Fruit fly (Drosophila melanogaster) whole organism, embryonic: ENCODE data around the gene SMC3.

Experiments used
- CG10543 ChIP-seq: fragments of 200-800 bp; sonication (Bioruptor generic); optimal IDR thresholded peaks from 3 replicates; lab custom pipeline; 2017; ENCODE audit warnings: missing biosample characterization, mild to moderate bottlenecking, missing genetic modification characterization, moderate library complexity
- CG11085 ChIP-seq: fragments of 200-800 bp; sonication (Bioruptor generic); IDR thresholded peaks from 2 replicates; pipeline ENCODE4 v1.3.6; 2022; ENCODE audit warnings: missing biosample characterization, missing genetic modification characterization
- CG11247 ChIP-seq: fragments of 200-800 bp; sonication (Bioruptor generic); IDR thresholded peaks from 2 replicates; pipeline ENCODE4 v1.3.6; 2022; ENCODE audit warnings: missing biosample characterization, missing genetic modification characterization
- CG11456 ChIP-seq: fragments of 200-800 bp; sonication (Bioruptor generic); IDR thresholded peaks from 3 replicates; pipeline ENCODE4 v1.3.6; 2022; ENCODE audit warnings: missing biosample characterization, missing genetic modification characterization
- CG11695 ChIP-seq: fragments of 200-800 bp; sonication (Bioruptor generic); IDR thresholded peaks from 3 replicates; pipeline ENCODE4 v1.3.6; 2022; ENCODE audit warnings: missing biosample characterization, missing genetic modification characterization
- CG12236 ChIP-seq: fragments of 200-800 bp; sonication (Bioruptor generic); optimal IDR thresholded peaks from 2 replicates; lab custom pipeline; 2016; ENCODE audit warnings: missing biosample characterization, missing genetic modification characterization
- CG12769 ChIP-seq: fragments of 200-800 bp; sonication (Bioruptor generic); optimal IDR thresholded peaks from 2 replicates; lab custom pipeline; 2019; ENCODE audit warnings: missing biosample characterization, mild to moderate bottlenecking, missing genetic modification characterization, moderate library complexity
- CG14710 ChIP-seq: fragments of 200-800 bp; sonication (Bioruptor generic); optimal IDR thresholded peaks from 3 replicates; lab custom pipeline; 2019; ENCODE audit warnings: missing biosample characterization, mild to moderate bottlenecking, missing genetic modification characterization, moderate library complexity
- CG1603 ChIP-seq: fragments of 200-800 bp; sonication (Bioruptor generic); optimal IDR thresholded peaks from 2 replicates; lab custom pipeline; 2019; ENCODE audit warnings: missing biosample characterization, mild to moderate bottlenecking, missing genetic modification characterization, moderate library complexity
- CG1832 ChIP-seq: fragments of 200-800 bp; sonication (Bioruptor generic); optimal IDR thresholded peaks from 2 replicates; lab custom pipeline; 2017; ENCODE audit warnings: missing biosample characterization, mild to moderate bottlenecking, missing genetic modification characterization, inconsistent platforms
- CG18619 ChIP-seq: fragments of 200-800 bp; sonication (Bioruptor generic); optimal IDR thresholded peaks from 3 replicates; lab custom pipeline; 2017; ENCODE audit warnings: missing biosample characterization, mild to moderate bottlenecking, missing genetic modification characterization
- CG2129 ChIP-seq: fragments of 200-800 bp; sonication (Bioruptor generic); IDR thresholded peaks from 2 replicates; pipeline ENCODE4 v1.3.6; 2022; ENCODE audit warnings: missing biosample characterization, missing genetic modification characterization; ENCODE audit not compliant: partially characterized antibody
- CG31441 ChIP-seq: fragments of 200-800 bp; sonication (Bioruptor generic); IDR thresholded peaks from 2 replicates; pipeline ENCODE4 v1.3.6; 2022; ENCODE audit warnings: missing biosample characterization, missing genetic modification characterization
- CG33213 ChIP-seq: fragments of 200-800 bp; sonication (Bioruptor generic); optimal IDR thresholded peaks from 3 replicates; lab custom pipeline; 2016; ENCODE audit warnings: missing biosample characterization, missing genetic modification characterization
- CG3726 ChIP-seq: fragments of 200-800 bp; sonication (Bioruptor generic); IDR thresholded peaks from 3 replicates; pipeline ENCODE4, ENCODE4 v1.3.6; 2022; ENCODE audit warnings: missing biosample characterization, missing genetic modification characterization
- CG43689 ChIP-seq: fragments of 200-800 bp; sonication (Bioruptor generic); IDR thresholded peaks from 2 replicates; pipeline ENCODE4 v1.3.6; 2022; ENCODE audit warnings: missing biosample characterization, missing genetic modification characterization
- CG6254 ChIP-seq: fragments of 200-800 bp; sonication (Bioruptor generic); optimal IDR thresholded peaks from 3 replicates; lab custom pipeline; 2017; ENCODE audit warnings: mild to moderate bottlenecking, missing biosample characterization, missing genetic modification reagents, missing genetic modification characterization
- CG6683 ChIP-seq: fragments of 200-800 bp; sonication (Bioruptor generic); optimal IDR thresholded peaks from 2 replicates; lab custom pipeline; 2017; ENCODE audit warnings: missing biosample characterization, mild to moderate bottlenecking, missing genetic modification characterization, missing genetic modification reagents
- CG6854 ChIP-seq: fragments of 200-800 bp; sonication (Bioruptor generic); optimal IDR thresholded peaks from 3 replicates; lab custom pipeline; 2017; ENCODE audit warnings: missing biosample characterization, mild to moderate bottlenecking, missing genetic modification characterization
- CG7556 ChIP-seq: fragments of 200-800 bp; sonication (Bioruptor generic); optimal IDR thresholded peaks from 2 replicates; lab custom pipeline; 2017; ENCODE audit warnings: missing biosample characterization, mild to moderate bottlenecking, missing genetic modification characterization
- CG7786 ChIP-seq: fragments of 200-800 bp; sonication (Bioruptor generic); optimal IDR thresholded peaks from 2 replicates; lab custom pipeline; 2016; ENCODE audit warnings: missing biosample characterization, missing genetic modification characterization
- CG9797 ChIP-seq: fragments of 200-800 bp; sonication (Bioruptor generic); optimal IDR thresholded peaks from 3 replicates; lab custom pipeline; 2018; ENCODE audit warnings: missing biosample characterization, mild to moderate bottlenecking, missing genetic modification characterization
- CkIIα-i1 ChIP-seq: fragments of 200-800 bp; sonication (Bioruptor generic); IDR thresholded peaks from 2 replicates; pipeline ENCODE4 v1.3.6; 2022; ENCODE audit warnings: missing biosample characterization, missing genetic modification characterization
- Dbx ChIP-seq: fragments of 200-800 bp; sonication (Bioruptor generic); IDR thresholded peaks from 3 replicates; pipeline ENCODE4 v1.3.6; 2022; ENCODE audit warnings: missing biosample characterization, missing genetic modification characterization
- E2f1 ChIP-seq: fragments of 200-800 bp; sonication (Bioruptor generic); IDR thresholded peaks from 2 replicates; pipeline ENCODE4 v1.3.6; 2022; ENCODE audit warnings: missing biosample characterization, missing genetic modification characterization
- Eip74EF ChIP-seq, 2 experiments: fragments of 200-800 bp in 1 of 2; fragments of >200 bp in 1 of 2; sonication (Bioruptor generic) in 1 of 2; optimal IDR thresholded peaks; 2 replicates each; lab custom pipeline; 2017 to 2019; ENCODE audit warnings: missing biosample characterization in 2 of 2, missing genetic modification characterization in 2 of 2, mild to moderate bottlenecking in 1 of 2, moderate library complexity in 1 of 2
- Hand ChIP-seq: fragments of 200-800 bp; sonication (Bioruptor generic); optimal IDR thresholded peaks from 2 replicates; lab custom pipeline; 2017; ENCODE audit warnings: mild to moderate bottlenecking, missing biosample characterization, missing genetic modification reagents, missing genetic modification characterization
- Hmr ChIP-seq: fragments of 200-800 bp; sonication (Bioruptor generic); optimal IDR thresholded peaks from 3 replicates; lab custom pipeline; 2017; ENCODE audit warnings: mild to moderate bottlenecking, missing biosample characterization, missing genetic modification reagents, missing genetic modification characterization
- Lpt ChIP-seq: fragments of >200 bp; optimal IDR thresholded peaks from 2 replicates; lab custom pipeline; 2018; ENCODE audit warnings: missing biosample characterization, missing genetic modification characterization
- Nf-YB ChIP-seq: fragments of 200-800 bp; sonication (Bioruptor generic); optimal IDR thresholded peaks from 3 replicates; lab custom pipeline; 2019; ENCODE audit warnings: missing biosample characterization, mild to moderate bottlenecking, missing genetic modification characterization, moderate library complexity
- Oaz ChIP-seq: fragments of 200-800 bp; sonication (Bioruptor generic); IDR thresholded peaks from 2 replicates; pipeline ENCODE4 v1.3.6; 2022; ENCODE audit warnings: missing biosample characterization, missing genetic modification characterization
- YL-1 ChIP-seq: fragments of 200-800 bp; sonication (Bioruptor generic); optimal IDR thresholded peaks from 3 replicates; lab custom pipeline; 2017; ENCODE audit warnings: missing biosample characterization, mild to moderate bottlenecking, missing genetic modification characterization
- bsh ChIP-seq, 2 experiments: fragments of 200-800 bp; sonication (Bioruptor generic); optimal IDR thresholded peaks; 2 replicates each; lab custom pipeline; 2017 to 2018; ENCODE audit warnings: mild to moderate bottlenecking in 2 of 2, missing biosample characterization in 2 of 2, missing genetic modification characterization in 2 of 2, moderate library complexity in 1 of 2
- caup ChIP-seq: fragments of 200-800 bp; sonication (Bioruptor generic); optimal IDR thresholded peaks from 3 replicates; lab custom pipeline; 2017; ENCODE audit warnings: missing biosample characterization, mild to moderate bottlenecking, missing genetic modification characterization, moderate library complexity; ENCODE audit not compliant: severe bottlenecking
- chif ChIP-seq, 2 experiments: fragments of 200-800 bp; sonication (Bioruptor generic); optimal IDR thresholded peaks; 3 replicates each; lab custom pipeline; 2016; ENCODE audit warnings: missing biosample characterization in 2 of 2, missing genetic modification characterization in 2 of 2
- fd3F ChIP-seq: fragments of 200-800 bp; sonication (Bioruptor generic); optimal IDR thresholded peaks from 2 replicates; lab custom pipeline; 2018; ENCODE audit warnings: missing biosample characterization, mild to moderate bottlenecking, missing genetic modification characterization, moderate library complexity
- fru ChIP-seq: fragments of >200 bp; optimal IDR thresholded peaks from 2 replicates; lab custom pipeline; 2017
- gfzf ChIP-seq: fragments of 200-800 bp; sonication (Bioruptor generic); optimal IDR thresholded peaks from 2 replicates; lab custom pipeline; 2016; ENCODE audit warnings: missing biosample characterization, mild to moderate bottlenecking, missing genetic modification characterization, moderate library complexity
- insv ChIP-seq, 2 experiments: fragments of 200-800 bp; sonication (Bioruptor generic); optimal IDR thresholded peaks; 3 replicates each; lab custom pipeline; 2016 to 2018; ENCODE audit warnings: missing biosample characterization in 2 of 2, missing genetic modification characterization in 2 of 2
- nmo ChIP-seq: fragments of 200-800 bp; sonication (Bioruptor generic); optimal IDR thresholded peaks from 2 replicates; lab custom pipeline; 2018; ENCODE audit warnings: missing biosample characterization, mild to moderate bottlenecking, missing genetic modification characterization, moderate library complexity
- nom ChIP-seq: fragments of 200-800 bp; sonication (Bioruptor generic); optimal IDR thresholded peaks from 2 replicates; lab custom pipeline; 2017; ENCODE audit warnings: missing biosample characterization, missing genetic modification characterization, mild to moderate bottlenecking, moderate library complexity, missing genetic modification reagents
- pita ChIP-seq: fragments of 200-800 bp; sonication (Bioruptor generic); optimal IDR thresholded peaks from 2 replicates; lab custom pipeline; 2017; ENCODE audit warnings: missing biosample characterization, mild to moderate bottlenecking, missing genetic modification characterization
- run ChIP-seq: fragments of 200-800 bp; sonication (Bioruptor generic); optimal IDR thresholded peaks from 3 replicates; lab custom pipeline; 2018; ENCODE audit warnings: missing biosample characterization, mild to moderate bottlenecking, missing genetic modification characterization
- sim ChIP-seq: fragments of 200-800 bp; sonication (Bioruptor generic); IDR thresholded peaks from 2 replicates; pipeline ENCODE4 v1.3.6; 2022; ENCODE audit warnings: missing biosample characterization, missing genetic modification characterization
- slp2 ChIP-seq: fragments of 200-800 bp; sonication (Bioruptor generic); optimal IDR thresholded peaks from 2 replicates; lab custom pipeline; 2016; ENCODE audit warnings: missing biosample characterization, missing genetic modification characterization
- yki ChIP-seq: fragments of >200 bp; optimal IDR thresholded peaks from 3 replicates; lab custom pipeline; 2018
- zen2 ChIP-seq: fragments of 200-800 bp; sonication (Bioruptor generic); IDR thresholded peaks from 3 replicates; pipeline ENCODE4 v1.3.6; 2022; ENCODE audit warnings: missing biosample characterization, missing genetic modification characterization; ENCODE audit not compliant: partially characterized antibody
- zfh2 ChIP-seq: fragments of 200-800 bp; sonication (Bioruptor generic); optimal IDR thresholded peaks from 2 replicates; lab custom pipeline; 2016; ENCODE audit warnings: missing biosample characterization, missing genetic modification characterization

SMC3 gene

DNA sequence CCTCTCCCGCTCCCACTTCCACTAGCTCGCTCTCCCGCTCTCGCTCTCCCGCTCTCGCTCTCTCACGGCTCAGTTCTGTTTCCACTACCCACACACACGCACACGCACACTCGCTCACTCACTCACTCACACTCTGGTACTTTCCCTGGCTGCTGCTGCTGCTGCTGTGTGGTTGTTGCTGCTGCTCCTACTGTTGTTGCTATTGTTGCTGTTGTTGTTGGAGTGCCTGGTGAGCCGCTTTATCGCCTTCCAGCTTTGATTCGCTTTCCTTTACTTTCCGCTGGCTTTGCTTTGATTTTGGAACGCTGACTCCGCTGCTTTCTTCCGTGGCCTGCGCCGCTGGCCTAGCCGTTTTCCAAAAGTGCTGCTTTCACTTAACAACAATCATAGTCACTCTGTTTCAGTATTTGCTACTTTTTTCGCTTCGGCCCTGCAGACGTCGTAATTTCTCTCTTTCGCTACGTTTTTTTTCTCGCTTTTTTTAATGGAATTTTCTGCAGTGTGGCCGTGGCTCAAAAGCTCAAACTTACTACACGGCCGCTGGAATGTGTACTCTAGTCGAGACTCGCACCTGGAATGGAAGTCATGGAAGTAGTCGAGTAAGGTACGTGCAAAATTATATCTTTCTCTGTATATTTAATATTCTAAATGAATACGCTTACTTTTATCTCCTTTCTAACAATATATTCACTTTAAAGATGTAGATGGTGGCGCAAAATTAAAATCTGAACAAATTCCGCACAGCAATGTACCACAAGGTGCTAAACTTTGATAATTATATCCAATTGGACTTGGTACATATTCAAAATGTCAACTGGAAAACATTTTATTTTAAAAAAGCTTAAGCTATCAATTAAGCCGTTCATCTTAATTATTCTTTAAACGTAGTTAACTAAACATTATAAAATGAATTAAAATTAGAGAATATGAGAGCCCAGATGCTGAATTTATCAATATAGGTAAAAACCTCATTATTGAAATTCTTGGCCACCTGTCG lies 33.4 kb downstream of the SMC3 start, which contains the start of gene Pp2B-14D (continued):
- TF ChIP-seq pita, result peak; percentile 52
- TF ChIP-seq CkIIα-i1, result no peak
- no peak for TF ChIP-seq chif (GFP tag; optimal IDR thresholded peaks at IDR 0.05; lab: Kevin White, UChicago)
- no peak for TF ChIP-seq run (tag; lab: Kevin White, UChicago)
- TF ChIP-seq nmo (GFP tag; lab: Kevin White, UChicago), result no peak
- no peak for TF ChIP-seq CG11695 (GFP tag; lab: Robert Waterston, UW)
- peak; percentile 8 for TF ChIP-seq CG33213
- no peak for TF ChIP-seq zfh2
- no peak for TF ChIP-seq CG6254 (GFP tag; lab: Kevin White, UChicago)
- TF ChIP-seq CG1603 (tag; lab: Kevin White, UChicago), result peak; percentile 46
- no peak for TF ChIP-seq Eip74EF (GFP tag; optimal IDR thresholded peaks at IDR 0.05; lab: Kevin White, UChicago)
- TF ChIP-seq Nf-YB (GFP tag; lab: Kevin White, UChicago), result no peak
- TF ChIP-seq Hmr (GFP tag; lab: Kevin White, UChicago), result peak; percentile 20
- no peak for TF ChIP-seq Oaz
- no peak for TF ChIP-seq CG6683
- no peak for TF ChIP-seq CG43689 (GFP tag; lab: Robert Waterston, UW)
- peak; percentile 62 for TF ChIP-seq CG9797
- peak; percentile 14 for TF ChIP-seq CG14710 (tag; lab: Kevin White, UChicago)
- TF ChIP-seq fd3F (GFP tag; lab: Kevin White, UChicago), result no peak
- TF ChIP-seq nom (GFP tag; lab: Kevin White, UChicago), result peak; percentile 57
- no peak for TF ChIP-seq fru (lab: Kevin White, UChicago)
- TF ChIP-seq zen2 (GFP tag; lab: Robert Waterston, UW), result no peak
- no peak for TF ChIP-seq CG11085 (GFP tag; lab: Robert Waterston, UW)
- TF ChIP-seq Lpt (GFP tag; lab: Kevin White, UChicago), result no peak
- TF ChIP-seq CG12236, result no peak
- no peak for TF ChIP-seq E2f1 (GFP tag; lab: Robert Waterston, UW)
- peak; percentile 45 for TF ChIP-seq CG12769 (tag; lab: Kevin White, UChicago)
- TF ChIP-seq CG18619, result no peak
- peak in 1 of 2 experiments; percentile 88 for TF ChIP-seq insv (GFP tag; optimal IDR thresholded peaks at IDR 0.05; lab: Kevin White, UChicago)
- TF ChIP-seq CG11456 (GFP tag; lab: Robert Waterston, UW), result no peak
- no peak for TF ChIP-seq CG7786 (GFP tag; lab: Kevin White, UChicago)
- TF ChIP-seq gfzf (GFP tag; lab: Kevin White, UChicago), result peak; percentile 87
- TF ChIP-seq CG10543 (GFP tag; lab: Kevin White, UChicago), result peak; percentile 32
- TF ChIP-seq CG3726, result no peak
- no peak for TF ChIP-seq CG6854 (GFP tag; lab: Kevin White, UChicago)
- TF ChIP-seq CG2129 (GFP tag; lab: Robert Waterston, UW), result no peak
- no peak for TF ChIP-seq slp2 (GFP tag; lab: Kevin White, UChicago)
- no peak for TF ChIP-seq CG7556 (GFP tag; lab: Kevin White, UChicago)
- peak; percentile 23 for TF ChIP-seq Hand (GFP tag; lab: Kevin White, UChicago)
- peak; percentile 72 for TF ChIP-seq CG1832 (GFP tag; lab: Kevin White, UChicago)
- TF ChIP-seq sim (GFP tag; lab: Robert Waterston, UW), result no peak
- peak in 1 of 2 experiments; percentile 27 for TF ChIP-seq bsh (GFP tag; optimal IDR thresholded peaks at IDR 0.05; lab: Kevin White, UChicago)
- 0 out of 2 replicates have a peak, but pooled peaks have one; percentile 17 for TF ChIP-seq CG31441 (GFP tag; lab: Robert Waterston, UW)
- TF ChIP-seq CG11247, result no peak
- TF ChIP-seq YL-1 (GFP tag; lab: Kevin White, UChicago), result peak; percentile 74
- peak; percentile 98 for TF ChIP-seq yki (lab: Kevin White, UChicago)
- peak; percentile 5 for TF ChIP-seq caup (GFP tag; lab: Kevin White, UChicago)
- no peak for TF ChIP-seq Dbx (GFP tag; lab: Robert Waterston, UW)
